Fruit fly (Drosophila melanogaster): ENCODE measurements around the gene CG6125.

DNA sequence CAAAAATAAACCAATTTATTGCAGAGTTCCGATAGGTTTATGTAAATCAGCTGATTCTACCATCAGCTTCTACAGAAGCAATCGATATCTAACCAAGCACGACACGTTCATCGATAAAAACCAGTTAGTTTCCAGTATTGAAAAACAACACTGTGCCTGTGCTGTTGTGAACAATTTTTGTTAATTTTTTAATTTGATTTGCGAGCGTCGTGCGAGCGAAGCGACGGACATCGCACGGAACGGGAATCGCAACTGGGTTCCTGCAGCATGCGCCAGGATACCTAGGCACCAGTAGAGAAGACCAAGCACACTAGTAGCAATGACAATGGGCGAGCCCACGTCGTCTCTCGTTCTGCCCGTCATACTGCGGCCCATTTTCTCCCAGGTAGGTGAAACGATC, 35.0 kb downstream of the CG6125 start, which contains the start of the genes Ccm3 and CG6136:
- TF ChIP-seq Dfd (GFP tag; optimal IDR thresholded peaks at IDR 0.05) (no peak), psq (GFP tag; optimal IDR thresholded peaks at IDR 0.05) (peak; percentile 18), Jra (GFP tag; optimal IDR thresholded peaks at IDR 0.05) (no peak)

All from whole organism, wandering third instar larva.